Fruit fly (Drosophila melanogaster): ENCODE data around the gene CG31730.

Gene CG31730

dm6 chr2L:13219281-13220092 is 40.1 kb downstream of the CG31730 start, which contains the start of the genes CG9426 and mRF1 (continued):
- TF ChIP-seq CG17359 (tag; optimal IDR thresholded peaks at IDR 0.05): peak; percentile 20
- TF ChIP-seq Fer2 (tag; optimal IDR thresholded peaks at IDR 0.05): no peak
- peak; percentile 97 for TF ChIP-seq bbx (GFP tag; IDR thresholded peaks at IDR 0.05; ENCODE audit: partially characterized antibody)
- TF ChIP-seq Meics (GFP tag; optimal IDR thresholded peaks at IDR 0.05): no peak
- no peak for TF ChIP-seq CG4404 (GFP tag; IDR thresholded peaks at IDR 0.05)
- peak in 1 of 2 experiments; percentile 1 for TF ChIP-seq crp (GFP tag; optimal IDR thresholded peaks at IDR 0.05)
- no peak for TF ChIP-seq usp (GFP tag; optimal IDR thresholded peaks at IDR 0.05)
- no peak for TF ChIP-seq CG11696 (GFP tag; IDR thresholded peaks at IDR 0.05)
- TF ChIP-seq CG3281 (GFP tag; optimal IDR thresholded peaks at IDR 0.05): peak; percentile 13
- peak; percentile 21 for TF ChIP-seq Bteb2 (GFP tag; optimal IDR thresholded peaks at IDR 0.05)
- TF ChIP-seq amos (GFP tag; IDR thresholded peaks at IDR 0.05; ENCODE audit: partially characterized antibody): peak; percentile 97
- TF ChIP-seq CG6272 (GFP tag; IDR thresholded peaks at IDR 0.05): peak; percentile 45; the same call in 1 of the 2 replicates
- TF ChIP-seq Hsf (GFP tag; optimal IDR thresholded peaks at IDR 0.05): peak; percentile 31
- TF ChIP-seq CG15601 (tag; optimal IDR thresholded peaks at IDR 0.05): peak; percentile 48
- TF ChIP-seq CG13894 (tag; optimal IDR thresholded peaks at IDR 0.05): peak; percentile 3
- TF ChIP-seq dmrt11E (tag; optimal IDR thresholded peaks at IDR 0.05): no peak
- TF ChIP-seq CG4617 (GFP tag; optimal IDR thresholded peaks at IDR 0.05; ENCODE audit: borderline replicate concordance): peak; percentile 93
- no peak for TF ChIP-seq klu (GFP tag; IDR thresholded peaks at IDR 0.05)
- peak; percentile 17 to 24 for TF ChIP-seq dpn (GFP tag; optimal IDR thresholded peaks at IDR 0.05)
- TF ChIP-seq phol (tag; optimal IDR thresholded peaks at IDR 0.05): peak; percentile 22
- TF ChIP-seq CTCF (GFP tag; optimal IDR thresholded peaks at IDR 0.05): no peak
- TF ChIP-seq CG3995 (GFP tag; optimal IDR thresholded peaks at IDR 0.05): peak; percentile 62
- TF ChIP-seq CG14441 (GFP tag; IDR thresholded peaks at IDR 0.05): peak; percentile 22; the same call in 1 of the 2 replicates
- peak; percentile 63 for TF ChIP-seq Ets97D (GFP tag; optimal IDR thresholded peaks at IDR 0.05)
- TF ChIP-seq Lpt (GFP tag; optimal IDR thresholded peaks at IDR 0.05): no peak
- TF ChIP-seq z (GFP tag; IDR thresholded peaks at IDR 0.05): no peak
- TF ChIP-seq vvl (GFP tag; IDR thresholded peaks at IDR 0.05): peak; percentile 63
- no peak for TF ChIP-seq aop (GFP tag; IDR thresholded peaks at IDR 0.05)
- peak; percentile 41 for TF ChIP-seq CG12769 (tag; optimal IDR thresholded peaks at IDR 0.05)
- peak; percentile 7 for TF ChIP-seq CG17385 (GFP tag; optimal IDR thresholded peaks at IDR 0.05)
- no peak for TF ChIP-seq org-1 (GFP tag; optimal IDR thresholded peaks at IDR 0.05)
- TF ChIP-seq CG8924 (tag; optimal IDR thresholded peaks at IDR 0.05): peak; percentile 62
- no peak for TF ChIP-seq dysf (GFP tag; IDR thresholded peaks at IDR 0.05)
- TF ChIP-seq HLH54F (GFP tag; optimal IDR thresholded peaks at IDR 0.05): no peak
- no peak for TF ChIP-seq fd96Cb (tag; optimal IDR thresholded peaks at IDR 0.05)
- TF ChIP-seq crol (GFP tag; IDR thresholded peaks at IDR 0.05): no peak
- no peak for TF ChIP-seq crc (GFP tag; optimal IDR thresholded peaks at IDR 0.05)
- peak; percentile 42 for TF ChIP-seq Rfx (GFP tag; IDR thresholded peaks at IDR 0.05)
- TF ChIP-seq CG12391 (tag; optimal IDR thresholded peaks at IDR 0.05): peak; percentile 50
- TF ChIP-seq CG14050 (GFP tag; IDR thresholded peaks at IDR 0.05): no peak
- TF ChIP-seq row (GFP tag; IDR thresholded peaks at IDR 0.05): peak; percentile 39; the same call in 1 of the 3 replicates
- peak; percentile 37 for TF ChIP-seq HmgZ (tag; optimal IDR thresholded peaks at IDR 0.05)
- TF ChIP-seq Dll (GFP tag; IDR thresholded peaks at IDR 0.05; ENCODE audit: partially characterized antibody): peak; percentile 94
- peak; percentile 53 for TF ChIP-seq cg (GFP tag; optimal IDR thresholded peaks at IDR 0.05)
- TF ChIP-seq Fer1 (GFP tag; optimal IDR thresholded peaks at IDR 0.05): peak; percentile 39
- peak; percentile 7 for TF ChIP-seq CG9609 (GFP tag; optimal IDR thresholded peaks at IDR 0.05)
- TF ChIP-seq Jarid2 (GFP tag; optimal IDR thresholded peaks at IDR 0.05): peak; percentile 7
- TF ChIP-seq CG15514 (GFP tag; optimal IDR thresholded peaks at IDR 0.05): peak; percentile 94
- peak; percentile 34 for TF ChIP-seq Xbp1 (GFP tag; optimal IDR thresholded peaks at IDR 0.05)
- TF ChIP-seq CG1529 (GFP tag; optimal IDR thresholded peaks at IDR 0.05): no peak

All from whole organism, embryonic.